Fruit fly (Drosophila melanogaster) whole organism, embryonic: ENCODE data around the gene sad.

Experiments used
- Adf1 ChIP-seq: fragments of 200-800 bp; sonication (Bioruptor generic); IDR thresholded peaks from 2 replicates; pipeline ENCODE4 v1.3.6; 2022; ENCODE audit warnings: missing biosample characterization, missing genetic modification characterization
- Bdp1 ChIP-seq: fragments of 200-800 bp; sonication (Bioruptor generic); optimal IDR thresholded peaks from 3 replicates; lab custom pipeline; 2016; ENCODE audit warnings: missing biosample characterization, missing genetic modification characterization
- Bteb2 ChIP-seq: fragments of 200-800 bp; sonication (Bioruptor generic); optimal IDR thresholded peaks from 2 replicates; lab custom pipeline; 2016; ENCODE audit warnings: missing biosample characterization, missing genetic modification characterization
- CG10959 ChIP-seq: fragments of 200-800 bp; sonication (Bioruptor generic); IDR thresholded peaks from 2 replicates; pipeline ENCODE4 v1.3.6; 2022; ENCODE audit warnings: missing biosample characterization, missing genetic modification characterization
- CG11398 ChIP-seq: fragments of 200-800 bp; sonication (Bioruptor generic); optimal IDR thresholded peaks from 2 replicates; lab custom pipeline; 2016; ENCODE audit warnings: missing biosample characterization, missing genetic modification characterization
- CG12299 ChIP-seq: fragments of 200-800 bp; sonication (Bioruptor generic); optimal IDR thresholded peaks from 2 replicates; lab custom pipeline; 2018; ENCODE audit warnings: missing biosample characterization, mild to moderate bottlenecking, missing genetic modification characterization
- CG12391 ChIP-seq: fragments of 200-800 bp; sonication (Bioruptor generic); optimal IDR thresholded peaks from 3 replicates; lab custom pipeline; 2018; ENCODE audit warnings: missing biosample characterization, mild to moderate bottlenecking, missing genetic modification characterization, moderate library complexity
- CG12744 ChIP-seq: fragments of 200-800 bp; sonication (Bioruptor generic); optimal IDR thresholded peaks from 2 replicates; lab custom pipeline; 2016; ENCODE audit warnings: missing biosample characterization, missing genetic modification characterization
- CG13296 ChIP-seq: fragments of 200-800 bp; sonication (Bioruptor generic); optimal IDR thresholded peaks from 3 replicates; lab custom pipeline; 2018; ENCODE audit warnings: missing biosample characterization, mild to moderate bottlenecking, missing genetic modification characterization
- CG1603 ChIP-seq: fragments of 200-800 bp; sonication (Bioruptor generic); optimal IDR thresholded peaks from 2 replicates; lab custom pipeline; 2019; ENCODE audit warnings: missing biosample characterization, mild to moderate bottlenecking, missing genetic modification characterization, moderate library complexity
- CG16813 ChIP-seq: fragments of 200-800 bp; sonication (Bioruptor generic); IDR thresholded peaks from 3 replicates; pipeline ENCODE4 v1.3.6; 2022; ENCODE audit warnings: missing biosample characterization, missing genetic modification characterization; ENCODE audit not compliant: partially characterized antibody
- CG18619 ChIP-seq: fragments of 200-800 bp; sonication (Bioruptor generic); optimal IDR thresholded peaks from 3 replicates; lab custom pipeline; 2017; ENCODE audit warnings: missing biosample characterization, mild to moderate bottlenecking, missing genetic modification characterization
- CG2202 ChIP-seq: fragments of 200-800 bp; sonication (Bioruptor generic); optimal IDR thresholded peaks from 2 replicates; lab custom pipeline; 2018; ENCODE audit warnings: missing biosample characterization, mild to moderate bottlenecking, missing genetic modification characterization
- CG2875 ChIP-seq: fragments of 200-800 bp; sonication (Bioruptor generic); optimal IDR thresholded peaks from 2 replicates; lab custom pipeline; 2017; ENCODE audit warnings: missing biosample characterization, mild to moderate bottlenecking, missing genetic modification characterization, missing genetic modification reagents
- CG30020 ChIP-seq: fragments of 200-800 bp; optimal IDR thresholded peaks from 2 replicates; lab custom pipeline; 2019; ENCODE audit warnings: missing biosample characterization, mild to moderate bottlenecking, missing genetic modification characterization, moderate library complexity
- CG30431 ChIP-seq: fragments of 200-800 bp; sonication (Bioruptor generic); optimal IDR thresholded peaks from 2 replicates; lab custom pipeline; 2017; ENCODE audit warnings: missing biosample characterization, missing genetic modification characterization
- CG33213 ChIP-seq: fragments of 200-800 bp; sonication (Bioruptor generic); optimal IDR thresholded peaks from 3 replicates; lab custom pipeline; 2016; ENCODE audit warnings: missing biosample characterization, missing genetic modification characterization
- CG7357 ChIP-seq: fragments of 200-800 bp; sonication (Bioruptor generic); IDR thresholded peaks from 3 replicates; pipeline ENCODE4 v1.3.6; 2022; ENCODE audit warnings: missing biosample characterization, missing genetic modification characterization
- CG8290 ChIP-seq, 3 experiments: fragments of 200-800 bp; sonication (Bioruptor generic); optimal IDR thresholded peaks; 2 replicates each; lab custom pipeline; 2016 to 2019; ENCODE audit warnings: missing biosample characterization in 3 of 3, missing genetic modification characterization in 3 of 3, mild to moderate bottlenecking in 2 of 3, moderate library complexity in 1 of 3
- CG8765 ChIP-seq: fragments of 200-800 bp; sonication (Bioruptor generic); IDR thresholded peaks from 2 replicates; pipeline ENCODE4 v1.3.6; 2022; ENCODE audit warnings: missing biosample characterization, missing genetic modification characterization
- CG9932 ChIP-seq: fragments of 200-800 bp; sonication (Bioruptor generic); IDR thresholded peaks from 2 replicates; pipeline ENCODE4 v1.3.6; 2022; ENCODE audit warnings: missing biosample characterization, missing genetic modification characterization
- Max ChIP-seq: fragments of 200-800 bp; sonication (Bioruptor generic); optimal IDR thresholded peaks from 2 replicates; lab custom pipeline; 2016; ENCODE audit warnings: missing biosample characterization, mild to moderate bottlenecking, missing genetic modification characterization
- Oaz ChIP-seq: fragments of 200-800 bp; sonication (Bioruptor generic); IDR thresholded peaks from 2 replicates; pipeline ENCODE4 v1.3.6; 2022; ENCODE audit warnings: missing biosample characterization, missing genetic modification characterization
- Oli ChIP-seq: fragments of 200-800 bp; sonication (Bioruptor generic); optimal IDR thresholded peaks from 2 replicates; lab custom pipeline; 2018; ENCODE audit warnings: missing biosample characterization, mild to moderate bottlenecking, missing genetic modification characterization, moderate library complexity
- Opbp ChIP-seq: fragments of 200-800 bp; sonication (Bioruptor generic); IDR thresholded peaks from 3 replicates; pipeline ENCODE4 v1.3.6; 2022; ENCODE audit warnings: missing biosample characterization, missing genetic modification characterization; ENCODE audit not compliant: partially characterized antibody
- Pdp1 ChIP-seq, 2 experiments: fragments of 200-800 bp; sonication (Bioruptor generic); optimal IDR thresholded peaks; 3 replicates each; lab custom pipeline; 2016; ENCODE audit warnings: missing biosample characterization in 2 of 2, missing genetic modification characterization in 2 of 2, mild to moderate bottlenecking in 1 of 2, moderate library complexity in 1 of 2
- Rx ChIP-seq: fragments of 200-800 bp; sonication (Bioruptor generic); IDR thresholded peaks from 2 replicates; pipeline ENCODE4 v1.3.6; 2022; ENCODE audit warnings: missing biosample characterization, missing genetic modification characterization
- Scr ChIP-seq: fragments of 200-800 bp; sonication (Bioruptor generic); IDR thresholded peaks from 2 replicates; pipeline ENCODE4 v1.3.6; 2022; ENCODE audit warnings: missing biosample characterization, missing genetic modification characterization; ENCODE audit not compliant: partially characterized antibody
- Xbp1 ChIP-seq: fragments of 200-800 bp; sonication (Bioruptor generic); optimal IDR thresholded peaks from 3 replicates; lab custom pipeline; 2016; ENCODE audit warnings: missing biosample characterization, mild to moderate bottlenecking, missing genetic modification characterization
- ab ChIP-seq: fragments of 200-800 bp; sonication (Bioruptor generic); optimal IDR thresholded peaks from 2 replicates; lab custom pipeline; 2016; ENCODE audit warnings: missing biosample characterization, missing genetic modification characterization
- ato ChIP-seq: fragments of 200-800 bp; sonication (Bioruptor generic); IDR thresholded peaks from 2 replicates; pipeline ENCODE4 v1.3.6; 2022; ENCODE audit warnings: missing biosample characterization, missing genetic modification characterization; ENCODE audit not compliant: partially characterized antibody
- bcd ChIP-seq: fragments of 200-800 bp; sonication (Bioruptor generic); optimal IDR thresholded peaks from 2 replicates; lab custom pipeline; 2017; ENCODE audit warnings: missing biosample characterization, mild to moderate bottlenecking, missing genetic modification characterization
- bigmax ChIP-seq: fragments of 200-800 bp; sonication (Bioruptor generic); optimal IDR thresholded peaks from 2 replicates; lab custom pipeline; 2018; ENCODE audit warnings: missing biosample characterization, mild to moderate bottlenecking, missing genetic modification characterization
- chn ChIP-seq: fragments of 200-800 bp; sonication (Bioruptor generic); optimal IDR thresholded peaks from 2 replicates; lab custom pipeline; 2016; ENCODE audit warnings: missing biosample characterization, missing genetic modification characterization
- cwo ChIP-seq: fragments of 200-800 bp; sonication (Bioruptor generic); optimal IDR thresholded peaks from 3 replicates; lab custom pipeline; 2017; ENCODE audit warnings: missing biosample characterization, missing genetic modification characterization, mild to moderate bottlenecking, moderate library complexity, missing genetic modification reagents
- en ChIP-seq: fragments of 200-800 bp; sonication (Bioruptor generic); optimal IDR thresholded peaks from 2 replicates; lab custom pipeline; 2016; ENCODE audit warnings: missing biosample characterization, missing genetic modification characterization
- exex ChIP-seq: fragments of 200-800 bp; sonication (Bioruptor generic); optimal IDR thresholded peaks from 4 replicates; lab custom pipeline; 2018; ENCODE audit warnings: missing biosample characterization, mild to moderate bottlenecking, missing genetic modification characterization, moderate library complexity
- gsb-n ChIP-seq: fragments of 200-800 bp; sonication (Bioruptor generic); optimal IDR thresholded peaks from 3 replicates; lab custom pipeline; 2018; ENCODE audit warnings: missing biosample characterization, mild to moderate bottlenecking, missing genetic modification characterization
- hbn ChIP-seq: fragments of 200-800 bp; sonication (Bioruptor generic); IDR thresholded peaks from 2 replicates; pipeline ENCODE4 v1.3.6; 2022; ENCODE audit warnings: missing biosample characterization, missing genetic modification characterization; ENCODE audit not compliant: partially characterized antibody
- kni ChIP-seq: fragments of 200-800 bp; sonication (Bioruptor generic); optimal IDR thresholded peaks from 3 replicates; lab custom pipeline; 2017; ENCODE audit warnings: mild to moderate bottlenecking, missing biosample characterization, missing genetic modification reagents, missing genetic modification characterization
- lov ChIP-seq, 2 experiments: fragments of 200-800 bp in 1 of 2; fragments of >200 bp in 1 of 2; sonication (Bioruptor generic) in 1 of 2; IDR thresholded peaks in 1 of 2; optimal IDR thresholded peaks in 1 of 2; 2 replicates in 1 of 2; 3 replicates in 1 of 2; pipeline versions ENCODE4 v1.3.6 to Lab custom; 2017 to 2022; ENCODE audit warnings: missing biosample characterization in 1 of 2, missing genetic modification characterization in 1 of 2
- mld ChIP-seq: fragments of 200-800 bp; sonication (Bioruptor generic); IDR thresholded peaks from 3 replicates; pipeline ENCODE4 v1.3.6; 2022; ENCODE audit warnings: missing biosample characterization, missing genetic modification characterization; ENCODE audit not compliant: partially characterized antibody
- scrt ChIP-seq: fragments of 200-800 bp; sonication (Bioruptor generic); optimal IDR thresholded peaks from 2 replicates; lab custom pipeline; 2018; ENCODE audit warnings: missing biosample characterization, mild to moderate bottlenecking, missing genetic modification characterization, moderate library complexity
- seq ChIP-seq: fragments of 200-800 bp; sonication (Bioruptor generic); IDR thresholded peaks from 2 replicates; pipeline ENCODE4 v1.3.6; 2022; ENCODE audit warnings: missing biosample characterization, missing genetic modification characterization
- tgo ChIP-seq: fragments of 200-800 bp; sonication (Bioruptor generic); IDR thresholded peaks from 3 replicates; pipeline ENCODE4 v1.3.6; 2022; ENCODE audit warnings: missing biosample characterization, missing genetic modification characterization
- usp ChIP-seq: fragments of >200 bp; optimal IDR thresholded peaks from 2 replicates; lab custom pipeline; 2017; ENCODE audit warnings: missing biosample characterization, missing genetic modification characterization

Gene sad

DNA sequence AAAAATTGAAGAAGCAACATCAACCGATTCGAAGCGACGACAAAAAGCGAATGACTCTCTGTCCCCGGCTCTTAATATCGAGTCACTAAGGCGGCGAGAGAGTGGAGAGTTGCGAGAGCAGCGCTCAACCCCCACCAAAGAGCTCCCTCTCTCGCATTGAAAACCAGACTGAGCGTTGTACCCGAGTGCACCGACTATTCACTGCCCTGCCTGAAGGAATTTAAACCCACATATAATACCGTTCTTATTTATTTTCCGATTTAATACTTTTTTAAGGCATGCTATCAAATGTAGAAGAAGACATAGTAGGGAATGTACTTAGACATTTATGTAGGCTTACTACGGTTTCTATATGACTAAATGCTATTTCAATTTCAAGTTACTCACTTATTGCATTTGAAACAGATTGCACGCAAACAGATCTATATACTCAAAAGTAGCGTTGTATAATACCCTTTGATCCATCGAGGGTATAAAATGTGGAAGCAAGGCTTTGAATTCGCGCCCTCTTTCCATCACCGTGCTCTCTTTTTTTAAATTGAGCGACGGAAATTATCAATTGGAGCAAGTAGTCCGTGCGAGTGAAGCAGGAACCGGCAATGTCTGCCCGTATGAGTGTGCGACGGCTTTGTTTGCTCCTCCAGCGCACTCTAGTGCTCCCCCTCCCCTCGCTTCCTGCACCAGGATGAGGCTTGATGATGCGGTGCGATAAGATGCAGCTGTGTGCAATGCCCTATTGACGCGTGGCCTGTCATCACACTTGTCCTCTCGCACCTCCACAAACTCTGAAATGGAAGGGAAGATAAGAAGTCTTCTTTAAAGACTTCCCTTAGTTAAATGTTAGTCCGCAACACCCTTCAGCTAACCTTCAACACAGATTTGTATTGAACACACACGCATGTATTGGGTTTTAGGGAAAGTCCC is 10.3 kb downstream of the sad start, which contains the start of gene mthl5 (continued):
- TF ChIP-seq ato (GFP tag; lab: Robert Waterston, UW) = no peak
- peak; percentile 68 for TF ChIP-seq CG33213 (GFP tag; lab: Kevin White, UChicago)
- TF ChIP-seq bcd (GFP tag; lab: Kevin White, UChicago) = peak; percentile 83
- TF ChIP-seq CG13296 = peak; percentile 59
- TF ChIP-seq hbn (GFP tag; lab: Robert Waterston, UW) = 0 out of 2 replicates have a peak, but pooled peaks have one; percentile 25
- peak; percentile 78 for TF ChIP-seq tgo (GFP tag; lab: Robert Waterston, UW)
- TF ChIP-seq CG18619 (GFP tag; lab: Kevin White, UChicago) = peak; percentile 63
- no peak for TF ChIP-seq kni (GFP tag; lab: Kevin White, UChicago)
- no peak for TF ChIP-seq Scr (GFP tag; lab: Robert Waterston, UW)
- TF ChIP-seq gsb-n (tag; lab: Kevin White, UChicago) = peak; percentile 68
- TF ChIP-seq mld = no peak
- peak; percentile 61; the same call in 1 of the 2 replicates for TF ChIP-seq Oaz (GFP tag; lab: Robert Waterston, UW)
- TF ChIP-seq CG16813 (GFP tag; lab: Robert Waterston, UW) = no peak
- TF ChIP-seq CG30431 (GFP tag; lab: Kevin White, UChicago) = peak; percentile 63
- TF ChIP-seq CG8290 (GFP tag; optimal IDR thresholded peaks at IDR 0.05; lab: Kevin White, UChicago) = peak; percentile 74
- TF ChIP-seq CG8290 (tag; optimal IDR thresholded peaks at IDR 0.05; lab: Kevin White, UChicago) = no peak
- TF ChIP-seq CG12744 (GFP tag; lab: Kevin White, UChicago) = peak; percentile 32
- peak; percentile 64 for TF ChIP-seq CG2202 (tag; lab: Kevin White, UChicago)
- peak; percentile 61 for TF ChIP-seq Bteb2 (GFP tag; lab: Kevin White, UChicago)
- TF ChIP-seq CG9932 = peak; percentile 61
- peak; percentile 82 for TF ChIP-seq chn
- no peak for TF ChIP-seq exex
- TF ChIP-seq Pdp1 (GFP tag; optimal IDR thresholded peaks at IDR 0.05; lab: Kevin White, UChicago) = peak; percentile 83 to 91
- TF ChIP-seq bigmax (GFP tag; lab: Kevin White, UChicago) = no peak
- TF ChIP-seq usp (GFP tag; lab: Kevin White, UChicago) = no peak
- peak; percentile 89 for TF ChIP-seq Oli (tag; lab: Kevin White, UChicago)
- TF ChIP-seq Bdp1 = peak; percentile 52
- TF ChIP-seq CG7357 = peak; percentile 64; the same call in 1 of the 3 replicates
- TF ChIP-seq ab = peak; percentile 43
- TF ChIP-seq cwo = peak; percentile 66
- TF ChIP-seq scrt (GFP tag; lab: Kevin White, UChicago) = peak; percentile 52
- TF ChIP-seq Adf1 (GFP tag; lab: Robert Waterston, UW) = no peak
- peak; percentile 72 for TF ChIP-seq CG11398 (GFP tag; lab: Kevin White, UChicago)
- peak; percentile 85 for TF ChIP-seq CG12391 (tag; lab: Kevin White, UChicago)
- TF ChIP-seq CG12299 (tag; lab: Kevin White, UChicago) = no peak
- peak; percentile 80 for TF ChIP-seq CG2875 (GFP tag; lab: Kevin White, UChicago)
- no peak for TF ChIP-seq Opbp (GFP tag; lab: Robert Waterston, UW)
- peak; percentile 89 for TF ChIP-seq CG1603 (tag; lab: Kevin White, UChicago)
- peak; percentile 80 for TF ChIP-seq CG10959 (GFP tag; lab: Robert Waterston, UW)
- no peak for TF ChIP-seq CG30020 (tag; lab: Kevin White, UChicago)
- peak; percentile 67 for TF ChIP-seq seq
- TF ChIP-seq lov (optimal IDR thresholded peaks at IDR 0.05; lab: Kevin White, UChicago) = no peak
- no peak for TF ChIP-seq lov (GFP tag; IDR thresholded peaks at IDR 0.05; lab: Robert Waterston, UW)
- peak; percentile 48 for TF ChIP-seq Max
- peak; percentile 83 for TF ChIP-seq Xbp1 (GFP tag; lab: Kevin White, UChicago)
- peak; percentile 64 for TF ChIP-seq CG8765 (GFP tag; lab: Robert Waterston, UW)
- peak; percentile 66 for TF ChIP-seq en
- TF ChIP-seq Rx (GFP tag; lab: Robert Waterston, UW) = peak; percentile 55
